Worm (Caenorhabditis elegans): ENCODE measurements around the gene F44E7.4.

ce11 chrV:5821451-5822143 is 44.8 kb upstream of the F44E7.4 start:
- TF ChIP-seq lim-6 (tag; optimal IDR thresholded peaks at IDR 0.05) (no peak), tbx-2 (tag; optimal IDR thresholded peaks at IDR 0.05) (no peak)

Data from whole organism, late embryonic.